Fruit fly (Drosophila melanogaster): ENCODE data around the gene vig2.

dm6 chr3R:25166788-25167187, 43.6 kb downstream of the vig2 start:
- TF ChIP-seq ttk (optimal IDR thresholded peaks at IDR 0.05) (no peak), Sin3A (optimal IDR thresholded peaks at IDR 0.05) (no peak), h (optimal IDR thresholded peaks at IDR 0.05) (no peak), Myc (optimal IDR thresholded peaks at IDR 0.05) (no peak)
